Worm (Caenorhabditis elegans): Measurements from ENCODE around the gene dot-1.2.

ce11 chrX:11899031-11899430 lies 29.9 kb upstream of the dot-1.2 start:
- TF ChIP-seq ceh-36 (tag; optimal IDR thresholded peaks at IDR 0.05): no peak
- TF ChIP-seq flt-1 (GFP tag; IDR thresholded peaks at IDR 0.05): no peak
- no peak for TF ChIP-seq ama-1 (optimal IDR thresholded peaks at IDR 0.05)

Measured in whole organism, early embryonic.